Worm (Caenorhabditis elegans) whole organism, young adult: ENCODE results near the gene vamp-7.

Experiments
- ama-1 ChIP-seq, 3 experiments: fragments of 150-350 bp in 1 of 3; sonication (generic microtip) in 2 of 3; optimal IDR thresholded peaks; 2 replicates each; lab custom pipeline; 2014 to 2018; ENCODE audit warnings: missing biosample characterization in 2 of 3, missing genetic modification characterization in 2 of 3, missing genetic modification reagents in 2 of 3
- dpff-1 ChIP-seq: sonication (generic microtip); optimal IDR thresholded peaks from 2 replicates; lab custom pipeline; 2017; ENCODE audit warnings: mild to moderate bottlenecking, missing genetic modification characterization, missing compliant biosample characterization
- egl-18 ChIP-seq: fragments of 200-800 bp; sonication (Bioruptor generic); IDR thresholded peaks from 2 replicates; pipeline ENCODE4 v1.3.6; 2022; ENCODE audit warnings: missing genetic modification reagents, missing genetic modification characterization, missing compliant biosample characterization
- hsf-1 ChIP-seq: fragments of 200-800 bp; sonication (Bioruptor generic); IDR thresholded peaks from 2 replicates; pipeline ENCODE4 v1.3.6; 2022; ENCODE audit warnings: missing genetic modification reagents, missing genetic modification characterization, missing compliant biosample characterization
- mes-4 ChIP-seq: sonication (generic microtip); optimal IDR thresholded peaks from 2 replicates; lab custom pipeline; 2016; ENCODE audit warnings: missing genotype, missing genetic modification characterization, missing compliant biosample characterization
- pha-4 ChIP-seq: fragments of 150-350 bp; sonication (generic microtip); optimal IDR thresholded peaks from 2 replicates; lab custom pipeline; 2014; ENCODE audit warnings: missing biosample characterization, missing genetic modification reagents, missing genetic modification characterization
- snpc-1.3 ChIP-seq: sonication (generic microtip); optimal IDR thresholded peaks from 2 replicates; lab custom pipeline; 2017; ENCODE audit warnings: missing genetic modification characterization, mild to moderate bottlenecking, missing compliant biosample characterization, antibody characterized with exemption, moderate library complexity, missing genotype, missing genetic modification reagents; ENCODE audit not compliant: insufficient read depth

DNA sequence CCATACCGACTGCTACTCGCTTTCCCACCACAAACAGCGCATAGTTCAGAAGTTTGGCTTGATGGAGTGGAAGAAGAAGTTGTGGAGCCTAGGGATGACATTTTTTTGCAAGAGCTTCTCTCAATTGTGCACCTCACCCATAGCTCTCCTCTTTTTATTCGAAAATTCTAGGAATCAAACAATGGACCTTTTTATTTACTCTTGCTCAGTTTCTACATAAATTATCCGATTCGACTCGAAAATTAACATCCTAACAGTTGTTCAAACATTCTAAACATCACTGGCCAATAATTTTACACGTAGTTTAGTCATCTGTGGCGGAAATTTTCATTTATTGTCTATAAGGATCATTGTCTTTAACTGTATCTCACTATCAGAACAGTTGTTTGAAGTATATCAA is 26.4 kb upstream of the vamp-7 start, which contains the start of gene nhr-242:
- no peak for TF ChIP-seq dpff-1 (tag; lab: Kevin White, UChicago)
- no peak for TF ChIP-seq mes-4 (tag; lab: Kevin White, UChicago)
- no peak for TF ChIP-seq hsf-1
- TF ChIP-seq ama-1 (optimal IDR thresholded peaks at IDR 0.05; lab: Kevin White, UChicago): no peak
- TF ChIP-seq ama-1 (GFP tag; optimal IDR thresholded peaks at IDR 0.05; lab: Kevin White, UChicago): no peak
- TF ChIP-seq snpc-1.3: no peak
- no peak for TF ChIP-seq egl-18
- no peak for TF ChIP-seq pha-4
